Worm (Caenorhabditis elegans) whole organism, L2 larva: ENCODE data around the gene mlt-4.

ENCODE experiments used
- C34F6.9 ChIP-seq: fragments of 150-350 bp; optimal IDR thresholded peaks from 2 replicates; lab custom pipeline; 2014; ENCODE audit warnings: missing biosample characterization, missing genetic modification characterization
- aly-2 ChIP-seq: fragments of 150-350 bp; optimal IDR thresholded peaks from 2 replicates; lab custom pipeline; 2014; ENCODE audit warnings: missing biosample characterization, missing genetic modification characterization
- ama-1 ChIP-seq: fragments of 150-350 bp; optimal IDR thresholded peaks from 2 replicates; lab custom pipeline; 2018; ENCODE audit warnings: inconsistent platforms
- ceh-16 ChIP-seq: fragments of 150-350 bp; optimal IDR thresholded peaks from 2 replicates; lab custom pipeline; 2014; ENCODE audit warnings: missing biosample characterization, missing genetic modification characterization
- lin-39 ChIP-seq: fragments of 150-350 bp; optimal IDR thresholded peaks from 2 replicates; lab custom pipeline; 2014; ENCODE audit warnings: missing biosample characterization, missing genetic modification reagents, missing genetic modification characterization
- lsy-2 ChIP-seq, 2 experiments: fragments of 150-350 bp in 1 of 2; sonication (generic microtip) in 1 of 2; optimal IDR thresholded peaks; 2 replicates each; lab custom pipeline; 2014 to 2017; ENCODE audit warnings: missing biosample characterization in 2 of 2, missing genetic modification characterization in 2 of 2
- nhr-10 ChIP-seq: sonication (generic microtip); optimal IDR thresholded peaks from 2 replicates; lab custom pipeline; 2017; ENCODE audit warnings: missing biosample characterization, missing genetic modification characterization
- nhr-11 ChIP-seq: fragments of 150-350 bp; optimal IDR thresholded peaks from 2 replicates; lab custom pipeline; 2014; ENCODE audit warnings: missing biosample characterization, missing genetic modification characterization
- nhr-12 ChIP-seq: fragments of 150-350 bp; optimal IDR thresholded peaks from 2 replicates; lab custom pipeline; 2014; ENCODE audit warnings: missing biosample characterization, missing genetic modification characterization
- skn-1 ChIP-seq: sonication (generic microtip); optimal IDR thresholded peaks from 2 replicates; lab custom pipeline; 2017; ENCODE audit warnings: missing biosample characterization, missing genetic modification characterization
- sma-3 ChIP-seq: sonication (generic microtip); optimal IDR thresholded peaks from 2 replicates; lab custom pipeline; 2016; ENCODE audit warnings: missing genetic modification reagents, missing genetic modification characterization, missing compliant biosample characterization
- zag-1 ChIP-seq: fragments of 150-350 bp; optimal IDR thresholded peaks from 2 replicates; lab custom pipeline; 2014; ENCODE audit warnings: missing biosample characterization, missing genetic modification characterization
- ztf-4 ChIP-seq: fragments of 150-350 bp; optimal IDR thresholded peaks from 2 replicates; lab custom pipeline; 2014; ENCODE audit warnings: missing biosample characterization, missing genetic modification characterization

- TF ChIP-seq skn-1 (tag; lab: Kevin White, UChicago) (no peak), C34F6.9 (tag; lab: Kevin White, UChicago) (no peak), ztf-4 (no peak), lin-39 (tag; lab: Kevin White, UChicago) (no peak), ama-1 (lab: Kevin White, UChicago) (no peak), nhr-11 (no peak), nhr-12 (tag; lab: Kevin White, UChicago) (no peak), lsy-2 (tag; optimal IDR thresholded peaks at IDR 0.05; lab: Kevin White, UChicago) (no peak), zag-1 (tag; lab: Kevin White, UChicago) (no peak), nhr-10 (tag; lab: Kevin White, UChicago) (no peak), ceh-16 (tag; lab: Kevin White, UChicago) (no peak), sma-3 (GFP tag; lab: Kevin White, UChicago) (no peak), aly-2 (tag; lab: Kevin White, UChicago) (no peak)
Measured at ce11 chrV:20235231-20235630, 54.0 kb downstream of the mlt-4 start.
